Worm (Caenorhabditis elegans) whole organism, L1 larva: ENCODE data around the gene wht-4.

Experiments used
- blmp-1 ChIP-seq: fragments of 150-350 bp; optimal IDR thresholded peaks from 2 replicates; lab custom pipeline; 2014; ENCODE audit warnings: missing biosample characterization, missing genetic modification characterization
- mdl-1 ChIP-seq, 2 experiments: fragments of 150-350 bp; optimal IDR thresholded peaks; 2 replicates each; lab custom pipeline; 2014 to 2017; ENCODE audit warnings: missing biosample characterization in 2 of 2, missing genetic modification characterization in 2 of 2, inconsistent platforms in 1 of 2
- nhr-237 ChIP-seq: fragments of 150-350 bp; optimal IDR thresholded peaks from 2 replicates; lab custom pipeline; 2014; ENCODE audit warnings: missing biosample characterization, missing genetic modification characterization

DNA sequence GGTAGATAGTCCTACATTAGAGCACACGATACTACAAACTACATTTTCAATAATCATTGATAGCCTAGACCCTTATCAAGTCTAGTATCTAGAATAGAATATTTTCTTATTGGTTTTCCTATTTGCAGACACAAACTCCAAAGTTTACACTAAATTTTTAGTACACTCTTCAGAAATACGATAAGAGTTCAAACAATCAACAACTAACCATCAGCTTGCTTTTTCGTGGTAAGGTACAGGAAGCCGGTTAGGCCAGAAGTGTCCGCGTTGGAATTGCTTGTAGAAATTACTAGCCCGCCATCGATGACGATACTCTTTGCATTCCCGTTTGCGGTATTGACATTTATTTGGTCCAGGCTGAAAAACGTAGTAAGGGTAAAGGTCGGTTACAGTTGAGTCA is 43.5 kb downstream of the wht-4 start, which contains the start of gene Y46D2A.1:
- no peak for TF ChIP-seq blmp-1
- TF ChIP-seq mdl-1 (tag; optimal IDR thresholded peaks at IDR 0.05; lab: Kevin White, UChicago), result no peak
- TF ChIP-seq nhr-237 (tag; lab: Kevin White, UChicago), result no peak
